Worm (Caenorhabditis elegans) whole organism, young adult: ENCODE measurements around the gene Y38H6C.9.

Source experiments
- C06A6.2 ChIP-seq: fragments of 200-800 bp; sonication (Bioruptor generic); conservative IDR thresholded peaks from 2 replicates; pipeline ENCODE4 v1.3.6; 2022; ENCODE audit warnings: missing genetic modification characterization, missing compliant biosample characterization
- C17E4.6 ChIP-seq: fragments of 200-800 bp; sonication (Bioruptor generic); IDR thresholded peaks from 2 replicates; pipeline ENCODE4 v1.3.6; 2022; ENCODE audit warnings: missing genetic modification reagents, missing genetic modification characterization, missing compliant biosample characterization
- D2030.7 ChIP-seq: fragments of 200-800 bp; sonication (Bioruptor generic); IDR thresholded peaks from 2 replicates; pipeline ENCODE4 v1.3.6; 2022; ENCODE audit warnings: missing genetic modification reagents, missing genetic modification characterization, missing compliant biosample characterization
- F22D6.2 ChIP-seq: sonication (generic microtip); optimal IDR thresholded peaks from 2 replicates; lab custom pipeline; 2016; ENCODE audit warnings: mild to moderate bottlenecking, missing genetic modification characterization, missing compliant biosample characterization
- F33H1.4 ChIP-seq: fragments of 200-800 bp; sonication (Bioruptor generic); IDR thresholded peaks from 2 replicates; pipeline ENCODE4 v1.3.6; 2022; ENCODE audit warnings: missing genetic modification reagents, missing genetic modification characterization, missing compliant biosample characterization
- F37B4.10 ChIP-seq: fragments of 200-800 bp; sonication (Bioruptor generic); IDR thresholded peaks from 2 replicates; pipeline ENCODE4 v1.3.6; 2022; ENCODE audit warnings: missing genetic modification characterization, missing compliant biosample characterization
- F57A8.1 ChIP-seq: fragments of 200-800 bp; sonication (Bioruptor generic); optimal IDR thresholded peaks from 2 replicates; lab custom pipeline; 2018; ENCODE audit warnings: mild to moderate bottlenecking, missing genetic modification characterization, moderate library complexity, missing compliant biosample characterization
- F57C9.4 ChIP-seq: sonication (generic microtip); optimal IDR thresholded peaks from 2 replicates; lab custom pipeline; 2017; ENCODE audit warnings: mild to moderate bottlenecking, missing genetic modification characterization, missing compliant biosample characterization
- K12H6.12 ChIP-seq: fragments of 200-800 bp; sonication (Bioruptor generic); optimal IDR thresholded peaks from 2 replicates; lab custom pipeline; 2018; ENCODE audit warnings: mild to moderate bottlenecking, missing genetic modification characterization, missing compliant biosample characterization
- Y53F4B.3 ChIP-seq: fragments of 200-800 bp; sonication (Bioruptor generic); IDR thresholded peaks from 2 replicates; pipeline ENCODE4 v1.3.6; 2022; ENCODE audit warnings: missing genetic modification reagents, missing genetic modification characterization, missing compliant biosample characterization
- Y56A3A.18 ChIP-seq: fragments of 200-800 bp; sonication (Bioruptor generic); IDR thresholded peaks from 2 replicates; pipeline ENCODE4 v1.3.6; 2022; ENCODE audit warnings: missing genetic modification reagents, missing genetic modification characterization, missing compliant biosample characterization
- Y95B8A.8 ChIP-seq: fragments of 200-800 bp; sonication (Bioruptor generic); IDR thresholded peaks from 2 replicates; pipeline ENCODE4 v1.3.6; 2022; ENCODE audit warnings: missing genetic modification reagents, missing genetic modification characterization, missing compliant biosample characterization
- ama-1 ChIP-seq, 3 experiments: fragments of 150-350 bp in 1 of 3; sonication (generic microtip) in 2 of 3; optimal IDR thresholded peaks; 2 replicates each; lab custom pipeline; 2014 to 2018; ENCODE audit warnings: missing biosample characterization in 2 of 3, missing genetic modification characterization in 2 of 3, missing genetic modification reagents in 2 of 3
- attf-6 ChIP-seq: fragments of 200-800 bp; sonication (Bioruptor generic); IDR thresholded peaks from 2 replicates; pipeline ENCODE4 v1.3.6; 2022; ENCODE audit warnings: missing genetic modification reagents, missing genetic modification characterization, missing compliant biosample characterization
- bed-1 ChIP-seq: fragments of 200-800 bp; sonication (Bioruptor generic); IDR thresholded peaks from 2 replicates; pipeline ENCODE4 v1.3.6; 2022; ENCODE audit warnings: missing genetic modification reagents, missing genetic modification characterization, missing compliant biosample characterization
- ccch-3 ChIP-seq: fragments of 200-800 bp; sonication (Bioruptor generic); optimal IDR thresholded peaks from 2 replicates; lab custom pipeline; 2018; ENCODE audit warnings: mild to moderate bottlenecking, missing genetic modification characterization, missing compliant biosample characterization
- cebp-2 ChIP-seq: fragments of 200-800 bp; sonication (Bioruptor generic); IDR thresholded peaks from 2 replicates; pipeline ENCODE4 v1.3.6; 2022; ENCODE audit warnings: missing genetic modification characterization, missing compliant biosample characterization
- ceh-58 ChIP-seq: fragments of 200-800 bp; sonication (Bioruptor generic); IDR thresholded peaks from 2 replicates; pipeline ENCODE4 v1.3.6; 2022; ENCODE audit warnings: missing genetic modification characterization, missing compliant biosample characterization
- ceh-91 ChIP-seq: fragments of 200-800 bp; sonication (Bioruptor generic); IDR thresholded peaks from 2 replicates; pipeline ENCODE4 v1.3.6; 2022; ENCODE audit warnings: missing genetic modification reagents, missing genetic modification characterization, missing compliant biosample characterization
- dpff-1 ChIP-seq: sonication (generic microtip); optimal IDR thresholded peaks from 2 replicates; lab custom pipeline; 2017; ENCODE audit warnings: mild to moderate bottlenecking, missing genetic modification characterization, missing compliant biosample characterization
- dpl-1 ChIP-seq: fragments of 150-350 bp; optimal IDR thresholded peaks from 2 replicates; lab custom pipeline; 2014; ENCODE audit warnings: missing biosample characterization, missing genetic modification reagents, missing genetic modification characterization
- efl-1 ChIP-seq: fragments of 150-350 bp; optimal IDR thresholded peaks from 2 replicates; lab custom pipeline; 2014; ENCODE audit warnings: missing biosample characterization, missing genetic modification reagents, missing genetic modification characterization
- fkh-3 ChIP-seq: sonication (generic microtip); optimal IDR thresholded peaks from 2 replicates; lab custom pipeline; 2016; ENCODE audit warnings: mild to moderate bottlenecking, missing genetic modification characterization, missing compliant biosample characterization
- hmg-1.2 ChIP-seq: fragments of 200-800 bp; sonication (Bioruptor generic); IDR thresholded peaks from 2 replicates; pipeline ENCODE4 v1.3.6; 2022; ENCODE audit warnings: missing genetic modification reagents, missing genetic modification characterization, missing compliant biosample characterization
- let-607 ChIP-seq, 2 experiments: fragments of 200-800 bp in 1 of 2; sonication (Bioruptor generic) in 1 of 2; sonication (generic microtip) in 1 of 2; optimal IDR thresholded peaks; 2 replicates each; lab custom pipeline; 2016 to 2018; ENCODE audit warnings: mild to moderate bottlenecking in 2 of 2, missing compliant biosample characterization in 2 of 2, missing genetic modification characterization in 2 of 2, moderate library complexity in 2 of 2, missing genotype in 1 of 2
- lin-35 ChIP-seq, 3 experiments: fragments of 150-350 bp in 2 of 3; sonication (generic microtip) in 1 of 3; optimal IDR thresholded peaks; 2 replicates each; lab custom pipeline; 2014 to 2018; ENCODE audit warnings: missing biosample characterization in 3 of 3, missing genetic modification characterization in 3 of 3, missing genetic modification reagents in 3 of 3
- lin-54 ChIP-seq: fragments of 200-800 bp; sonication (Bioruptor generic); optimal IDR thresholded peaks from 2 replicates; lab custom pipeline; 2018; ENCODE audit warnings: mild to moderate bottlenecking, missing genetic modification characterization, missing compliant biosample characterization
- lir-1 ChIP-seq: fragments of 200-800 bp; sonication (Bioruptor generic); conservative IDR thresholded peaks from 2 replicates; pipeline ENCODE4 v1.3.6; 2022; ENCODE audit warnings: missing genetic modification reagents, missing genetic modification characterization, missing compliant biosample characterization
- lsl-1 ChIP-seq: fragments of 200-800 bp; sonication (Bioruptor generic); optimal IDR thresholded peaks from 2 replicates; lab custom pipeline; 2018; ENCODE audit warnings: mild to moderate bottlenecking, missing genetic modification characterization, moderate library complexity, missing compliant biosample characterization
- madf-10 ChIP-seq: sonication (generic microtip); optimal IDR thresholded peaks from 2 replicates; lab custom pipeline; 2016; ENCODE audit warnings: mild to moderate bottlenecking, missing genetic modification characterization, missing compliant biosample characterization
- madf-3 ChIP-seq: fragments of 200-800 bp; sonication (Bioruptor generic); IDR thresholded peaks from 2 replicates; pipeline ENCODE4 v1.3.6; 2022; ENCODE audit warnings: missing genetic modification reagents, missing genetic modification characterization, missing compliant biosample characterization
- madf-6 ChIP-seq: fragments of 200-800 bp; sonication (Bioruptor generic); IDR thresholded peaks from 2 replicates; pipeline ENCODE4 v1.3.6; 2022; ENCODE audit warnings: missing genetic modification reagents, missing genetic modification characterization, missing compliant biosample characterization
- madf-8 ChIP-seq: fragments of 200-800 bp; sonication (Bioruptor generic); conservative IDR thresholded peaks from 2 replicates; pipeline ENCODE4 v1.3.6; 2022; ENCODE audit warnings: missing genetic modification reagents, missing genetic modification characterization, missing compliant biosample characterization
- nfya-2 ChIP-seq: fragments of 200-800 bp; sonication (Bioruptor generic); IDR thresholded peaks from 2 replicates; pipeline ENCODE4 v1.3.6; 2022; ENCODE audit warnings: missing genetic modification reagents, missing genetic modification characterization, missing compliant biosample characterization
- nfyb-1 ChIP-seq: fragments of 200-800 bp; sonication (Bioruptor generic); IDR thresholded peaks from 2 replicates; pipeline ENCODE4 v1.3.6; 2022; ENCODE audit warnings: missing genetic modification reagents, missing genetic modification characterization, missing compliant biosample characterization
- nhr-27 ChIP-seq: fragments of 200-800 bp; sonication (Bioruptor generic); optimal IDR thresholded peaks from 2 replicates; lab custom pipeline; 2018; ENCODE audit warnings: mild to moderate bottlenecking, missing genetic modification characterization, moderate library complexity, missing compliant biosample characterization
- pha-4 ChIP-seq: fragments of 150-350 bp; sonication (generic microtip); optimal IDR thresholded peaks from 2 replicates; lab custom pipeline; 2014; ENCODE audit warnings: missing biosample characterization, missing genetic modification reagents, missing genetic modification characterization
- sdz-38 ChIP-seq: sonication (generic microtip); optimal IDR thresholded peaks from 2 replicates; lab custom pipeline; 2016; ENCODE audit warnings: missing genotype, missing genetic modification characterization, missing compliant biosample characterization
- snpc-4 ChIP-seq, 5 experiments: fragments of 150-350 bp in 1 of 5; sonication (generic microtip) in 4 of 5; optimal IDR thresholded peaks; 2 replicates each; lab custom pipeline; 2014 to 2018; ENCODE audit warnings: missing genetic modification characterization in 5 of 5, missing biosample characterization in 3 of 5, antibody characterized with exemption in 2 of 5, mild to moderate bottlenecking in 2 of 5, missing compliant biosample characterization in 2 of 5, missing genotype in 2 of 5, moderate library complexity in 2 of 5, missing genetic modification reagents in 1 of 5
- somi-1 ChIP-seq: fragments of 200-800 bp; sonication (Bioruptor generic); optimal IDR thresholded peaks from 2 replicates; lab custom pipeline; 2018; ENCODE audit warnings: mild to moderate bottlenecking, missing genetic modification characterization, missing compliant biosample characterization
- unc-62 ChIP-seq: fragments of 150-350 bp; optimal IDR thresholded peaks from 2 replicates; lab custom pipeline; 2014; ENCODE audit warnings: missing biosample characterization, missing genetic modification reagents, missing genetic modification characterization
- xnd-1 ChIP-seq: sonication (generic microtip); optimal IDR thresholded peaks from 2 replicates; lab custom pipeline; 2016; ENCODE audit warnings: missing genotype, missing genetic modification reagents, missing genetic modification characterization, missing compliant biosample characterization
- zfh-2 ChIP-seq: fragments of 200-800 bp; sonication (Bioruptor generic); conservative IDR thresholded peaks from 2 replicates; pipeline ENCODE4 v1.3.6; 2022; ENCODE audit warnings: missing genetic modification reagents, missing genetic modification characterization, missing compliant biosample characterization
- ztf-26 ChIP-seq: sonication (generic microtip); optimal IDR thresholded peaks from 2 replicates; lab custom pipeline; 2017; ENCODE audit warnings: missing genetic modification characterization, missing compliant biosample characterization

Y38H6C.9 gene

DNA sequence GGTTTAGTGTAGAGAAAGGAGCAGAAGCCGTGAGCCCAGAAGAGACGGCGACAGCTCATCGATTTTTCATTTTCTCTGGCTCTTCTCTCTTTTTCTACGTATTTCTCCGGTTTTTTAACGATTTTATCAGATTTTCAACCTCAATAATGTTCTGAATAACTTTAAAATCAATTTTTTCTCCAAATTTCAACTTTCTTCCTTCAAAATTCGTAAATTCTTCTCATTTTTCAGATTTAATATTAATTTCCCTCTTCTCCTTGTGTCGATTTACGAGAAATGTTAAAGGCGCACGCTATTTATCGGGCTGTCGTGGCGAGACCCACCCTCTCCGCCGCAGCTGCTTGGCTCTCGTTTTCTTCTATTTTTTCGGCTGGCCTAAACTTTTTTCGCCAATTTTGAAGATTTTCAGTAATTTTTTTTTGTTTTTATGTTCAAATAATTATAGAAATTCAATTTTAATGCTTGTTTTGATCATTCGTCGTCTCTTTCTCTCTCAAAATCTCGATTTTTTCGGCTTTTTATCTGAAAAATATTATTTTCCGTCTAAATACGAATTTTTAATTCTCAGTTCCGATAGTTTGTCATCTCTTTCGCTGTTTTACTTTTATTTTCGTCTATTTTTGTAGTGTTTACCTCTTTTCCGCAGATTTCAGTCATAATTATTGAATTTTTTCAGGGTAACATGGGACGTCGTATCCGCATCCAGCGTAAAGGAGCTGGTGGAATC is 42.9 kb downstream of the Y38H6C.9 start, which contains the start of the genes calf-1 and rpl-2 (continued):
- TF ChIP-seq K12H6.12 (tag; lab: Kevin White, UChicago): no peak
- TF ChIP-seq, all 124 proteins: peak for 17

DNA sequence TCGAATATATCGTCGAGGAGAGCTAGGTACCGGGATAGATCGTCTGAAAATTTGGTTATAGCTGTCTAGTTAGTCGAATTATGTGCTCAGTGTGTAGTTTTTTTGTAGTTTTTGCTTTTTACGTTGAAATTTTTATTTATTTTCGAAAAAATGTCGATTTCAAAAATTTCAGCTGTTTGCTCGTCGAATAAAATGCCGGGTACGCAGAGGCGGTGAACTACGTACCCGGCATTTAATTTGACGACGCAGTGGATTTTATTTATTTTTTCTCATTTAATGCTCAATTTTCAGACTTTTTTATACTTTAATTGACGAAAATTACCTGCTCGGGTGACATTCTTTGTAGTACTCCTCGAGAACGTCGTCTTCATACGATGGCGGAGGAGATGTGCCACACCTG is 45.1 kb downstream of the Y38H6C.9 start:
- TF ChIP-seq ama-1 (optimal IDR thresholded peaks at IDR 0.05; lab: Kevin White, UChicago) (no peak), ama-1 (GFP tag; optimal IDR thresholded peaks at IDR 0.05; lab: Kevin White, UChicago) (no peak), lin-54 (no peak), Y56A3A.18 (GFP tag; lab: Robert Waterston, UW) (no peak), snpc-4 (GFP tag; optimal IDR thresholded peaks at IDR 0.05; lab: Kevin White, UChicago) (no peak), snpc-4 (tag; optimal IDR thresholded peaks at IDR 0.05; lab: Kevin White, UChicago) (no peak), ztf-26 (no peak), dpl-1 (no peak), ccch-3 (GFP tag; lab: Kevin White, UChicago) (no peak), madf-6 (GFP tag; lab: Robert Waterston, UW) (peak; percentile 42; the same call in 1 of the 2 replicates), C17E4.6 (GFP tag; lab: Robert Waterston, UW) (no peak), pha-4 (tag; lab: Kevin White, UChicago) (no peak), F33H1.4 (GFP tag; lab: Robert Waterston, UW) (peak; percentile 43), somi-1 (GFP tag; lab: Kevin White, UChicago) (no peak), C06A6.2 (GFP tag; lab: Robert Waterston, UW) (no peak), lin-35 (GFP tag; optimal IDR thresholded peaks at IDR 0.05; lab: Kevin White, UChicago) (no peak)

DNA sequence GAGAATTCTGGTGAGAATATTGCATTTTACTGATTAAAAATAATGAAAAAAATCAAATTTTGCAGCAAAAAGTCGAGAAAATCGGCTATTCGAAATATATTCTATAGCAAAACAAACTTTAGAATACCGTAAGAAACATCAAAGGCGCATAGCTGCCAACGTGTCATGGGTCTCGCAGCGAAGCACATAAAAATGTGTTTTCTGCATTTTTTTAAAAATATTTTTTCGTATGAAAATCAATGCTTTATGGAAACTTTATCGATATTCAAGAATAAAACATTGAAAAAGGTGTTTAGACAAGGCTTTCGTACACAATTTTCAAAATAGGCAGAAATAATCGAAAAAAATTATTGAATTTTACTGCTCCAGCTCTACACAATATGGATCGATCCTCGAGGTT is 45.6 kb downstream of the Y38H6C.9 start:
- TF ChIP-seq Y95B8A.8 (GFP tag; lab: Robert Waterston, UW) (no peak), madf-3 (GFP tag; lab: Robert Waterston, UW) (no peak), F33H1.4 (GFP tag; lab: Robert Waterston, UW) (peak; percentile 88), F37B4.10 (GFP tag; lab: Robert Waterston, UW) (no peak), F57C9.4 (no peak), fkh-3 (tag; lab: Kevin White, UChicago) (no peak), ccch-3 (GFP tag; lab: Kevin White, UChicago) (no peak), madf-10 (tag; lab: Kevin White, UChicago) (no peak), let-607 (tag; optimal IDR thresholded peaks at IDR 0.05; lab: Kevin White, UChicago) (no peak), nfyb-1 (no peak), F22D6.2 (tag; lab: Kevin White, UChicago) (no peak), ceh-91 (GFP tag; lab: Robert Waterston, UW) (peak; percentile 62), F57A8.1 (GFP tag; lab: Kevin White, UChicago) (no peak), D2030.7 (GFP tag; lab: Robert Waterston, UW) (peak; percentile 73), lir-1 (GFP tag; lab: Robert Waterston, UW) (no peak), hmg-1.2 (GFP tag; lab: Robert Waterston, UW) (no peak), bed-1 (GFP tag; lab: Robert Waterston, UW) (no peak), ama-1 (optimal IDR thresholded peaks at IDR 0.05; lab: Kevin White, UChicago) (no peak), ama-1 (GFP tag; optimal IDR thresholded peaks at IDR 0.05; lab: Kevin White, UChicago) (no peak), unc-62 (GFP tag; lab: Kevin White, UChicago) (no peak), nfya-2 (GFP tag; lab: Robert Waterston, UW) (no peak), xnd-1 (peak; percentile 80), madf-6 (GFP tag; lab: Robert Waterston, UW) (peak; percentile 89), dpff-1 (tag; lab: Kevin White, UChicago) (no peak), cebp-2 (no peak), ceh-58 (GFP tag; lab: Robert Waterston, UW) (no peak), attf-6 (GFP tag; lab: Robert Waterston, UW) (no peak), lsl-1 (peak; percentile 85), nhr-27 (no peak), madf-8 (peak; percentile 56), sdz-38 (no peak), efl-1 (GFP tag; lab: Kevin White, UChicago) (peak; percentile 35), zfh-2 (GFP tag; lab: Robert Waterston, UW) (no peak), Y53F4B.3 (GFP tag; lab: Robert Waterston, UW) (no peak)
